Fruit fly (Drosophila melanogaster) whole organism, embryonic: ENCODE measurements around the gene CG15418.

Experiments
- Adf1 ChIP-seq: fragments of 200-800 bp; sonication (Bioruptor generic); IDR thresholded peaks from 2 replicates; pipeline ENCODE4 v1.3.6; 2022; ENCODE audit warnings: missing biosample characterization, missing genetic modification characterization
- Asciz ChIP-seq: fragments of 200-800 bp; sonication (Bioruptor generic); optimal IDR thresholded peaks from 2 replicates; lab custom pipeline; 2017; ENCODE audit warnings: missing biosample characterization, mild to moderate bottlenecking, missing genetic modification characterization, missing genetic modification reagents
- Bgb ChIP-seq: fragments of 200-800 bp; sonication (Bioruptor generic); IDR thresholded peaks from 2 replicates; pipeline ENCODE4 v1.3.6; 2022; ENCODE audit warnings: missing biosample characterization, missing genetic modification characterization; ENCODE audit not compliant: partially characterized antibody
- Blimp-1 ChIP-seq: fragments of 200-800 bp; sonication (Bioruptor generic); optimal IDR thresholded peaks from 3 replicates; lab custom pipeline; 2018; ENCODE audit warnings: missing biosample characterization, missing genetic modification characterization, mild to moderate bottlenecking, moderate library complexity, missing genetic modification reagents
- CG11085 ChIP-seq: fragments of 200-800 bp; sonication (Bioruptor generic); IDR thresholded peaks from 2 replicates; pipeline ENCODE4 v1.3.6; 2022; ENCODE audit warnings: missing biosample characterization, missing genetic modification characterization
- CG11723 ChIP-seq: fragments of 200-800 bp; sonication (Bioruptor generic); optimal IDR thresholded peaks from 2 replicates; lab custom pipeline; 2017; ENCODE audit warnings: missing biosample characterization, mild to moderate bottlenecking, missing genetic modification characterization
- CG12391 ChIP-seq: fragments of 200-800 bp; sonication (Bioruptor generic); optimal IDR thresholded peaks from 3 replicates; lab custom pipeline; 2018; ENCODE audit warnings: missing biosample characterization, mild to moderate bottlenecking, missing genetic modification characterization, moderate library complexity
- CG1603 ChIP-seq: fragments of 200-800 bp; sonication (Bioruptor generic); optimal IDR thresholded peaks from 2 replicates; lab custom pipeline; 2019; ENCODE audit warnings: missing biosample characterization, mild to moderate bottlenecking, missing genetic modification characterization, moderate library complexity
- CG17385 ChIP-seq: fragments of 200-800 bp; sonication (Bioruptor generic); optimal IDR thresholded peaks from 3 replicates; lab custom pipeline; 2018; ENCODE audit warnings: missing biosample characterization, mild to moderate bottlenecking, missing genetic modification characterization
- CG2678 ChIP-seq: fragments of 200-800 bp; sonication (Bioruptor generic); optimal IDR thresholded peaks from 3 replicates; lab custom pipeline; 2019; ENCODE audit warnings: missing biosample characterization, mild to moderate bottlenecking, missing genetic modification characterization, moderate library complexity
- CG32767 ChIP-seq: fragments of 200-800 bp; sonication (Bioruptor generic); IDR thresholded peaks from 2 replicates; pipeline ENCODE4 v1.3.6; 2022; ENCODE audit warnings: missing biosample characterization, missing genetic modification characterization
- CG33557 ChIP-seq: fragments of 200-800 bp; sonication (Bioruptor generic); optimal IDR thresholded peaks from 2 replicates; lab custom pipeline; 2019; ENCODE audit warnings: missing biosample characterization, mild to moderate bottlenecking, missing genetic modification characterization, moderate library complexity
- CG3407 ChIP-seq: fragments of 200-800 bp; sonication (Bioruptor generic); optimal IDR thresholded peaks from 2 replicates; lab custom pipeline; 2018; ENCODE audit warnings: missing biosample characterization, mild to moderate bottlenecking, missing genetic modification characterization
- CG4707 ChIP-seq: fragments of 200-800 bp; sonication (Bioruptor generic); optimal IDR thresholded peaks from 2 replicates; lab custom pipeline; 2018; ENCODE audit warnings: missing biosample characterization, mild to moderate bottlenecking, missing genetic modification characterization, moderate library complexity
- CG5953 ChIP-seq: fragments of 200-800 bp; sonication (Bioruptor generic); IDR thresholded peaks from 2 replicates; pipeline ENCODE4 v1.3.6; 2022; ENCODE audit warnings: missing biosample characterization, missing genetic modification characterization
- CG6254 ChIP-seq: fragments of 200-800 bp; sonication (Bioruptor generic); optimal IDR thresholded peaks from 3 replicates; lab custom pipeline; 2017; ENCODE audit warnings: mild to moderate bottlenecking, missing biosample characterization, missing genetic modification reagents, missing genetic modification characterization
- CG6689 ChIP-seq: fragments of 200-800 bp; sonication (Bioruptor generic); IDR thresholded peaks from 2 replicates; pipeline ENCODE4 v1.3.6; 2022; ENCODE audit warnings: missing biosample characterization, missing genetic modification characterization
- CG7357 ChIP-seq: fragments of 200-800 bp; sonication (Bioruptor generic); IDR thresholded peaks from 3 replicates; pipeline ENCODE4 v1.3.6; 2022; ENCODE audit warnings: missing biosample characterization, missing genetic modification characterization
- CG7987 ChIP-seq: fragments of 200-800 bp; sonication (Bioruptor generic); optimal IDR thresholded peaks from 2 replicates; lab custom pipeline; 2018; ENCODE audit warnings: missing biosample characterization, mild to moderate bottlenecking, missing genetic modification characterization, moderate library complexity
- CG8924 ChIP-seq: fragments of 200-800 bp; optimal IDR thresholded peaks from 3 replicates; lab custom pipeline; 2019; ENCODE audit warnings: missing biosample characterization, mild to moderate bottlenecking, missing genetic modification characterization, moderate library complexity
- CG9727 ChIP-seq: fragments of 200-800 bp; sonication (Bioruptor generic); optimal IDR thresholded peaks from 3 replicates; lab custom pipeline; 2017; ENCODE audit warnings: missing biosample characterization, mild to moderate bottlenecking, missing genetic modification characterization
- D ChIP-seq, 2 experiments: fragments of 200-800 bp in 1 of 2; fragments of >200 bp in 1 of 2; sonication (Bioruptor generic) in 1 of 2; optimal IDR thresholded peaks; 2 replicates in 1 of 2; 3 replicates in 1 of 2; lab custom pipeline; 2017; ENCODE audit warnings: mild to moderate bottlenecking in 1 of 2, missing biosample characterization in 1 of 2, missing genetic modification characterization in 1 of 2, missing genetic modification reagents in 1 of 2
- Drgx ChIP-seq: fragments of 200-800 bp; sonication (Bioruptor generic); IDR thresholded peaks from 2 replicates; pipeline ENCODE4 v1.3.6; 2022; ENCODE audit warnings: missing biosample characterization, missing genetic modification characterization
- E2f2 ChIP-seq: fragments of 200-800 bp; sonication (Bioruptor generic); IDR thresholded peaks from 2 replicates; pipeline ENCODE4 v1.3.6; 2022; ENCODE audit warnings: missing biosample characterization, missing genetic modification characterization
- Hr78 ChIP-seq, 2 experiments: fragments of 200-800 bp in 1 of 2; fragments of >200 bp in 1 of 2; sonication (Bioruptor generic) in 1 of 2; optimal IDR thresholded peaks; 2 replicates each; lab custom pipeline; 2017 to 2019; ENCODE audit warnings: missing biosample characterization in 2 of 2, missing genetic modification characterization in 2 of 2, mild to moderate bottlenecking in 1 of 2, moderate library complexity in 1 of 2
- Hsf ChIP-seq: fragments of 200-800 bp; sonication (Bioruptor generic); optimal IDR thresholded peaks from 3 replicates; lab custom pipeline; 2016; ENCODE audit warnings: missing biosample characterization, missing genetic modification characterization
- NC2α ChIP-seq: fragments of 200-800 bp; sonication (Bioruptor generic); optimal IDR thresholded peaks from 2 replicates; lab custom pipeline; 2016; ENCODE audit warnings: missing biosample characterization, missing genetic modification characterization
- NC2β ChIP-seq: fragments of 200-800 bp; sonication (Bioruptor generic); optimal IDR thresholded peaks from 2 replicates; lab custom pipeline; 2016; ENCODE audit warnings: missing biosample characterization, missing genetic modification characterization
- PHDP ChIP-seq: fragments of 200-800 bp; sonication (Bioruptor generic); optimal IDR thresholded peaks from 3 replicates; lab custom pipeline; 2018; ENCODE audit warnings: missing biosample characterization, mild to moderate bottlenecking, missing genetic modification characterization, moderate library complexity
- Ptx1 ChIP-seq: fragments of 200-800 bp; sonication (Bioruptor generic); IDR thresholded peaks from 2 replicates; pipeline ENCODE4 v1.3.6; 2022; ENCODE audit warnings: missing biosample characterization, missing genetic modification characterization
- Sox102F ChIP-seq: fragments of 200-800 bp; sonication (Bioruptor generic); optimal IDR thresholded peaks from 2 replicates; lab custom pipeline; 2018; ENCODE audit warnings: missing biosample characterization, mild to moderate bottlenecking, missing genetic modification characterization, moderate library complexity
- ash1 ChIP-seq: fragments of 200-800 bp; sonication (Bioruptor generic); optimal IDR thresholded peaks from 2 replicates; lab custom pipeline; 2018; ENCODE audit warnings: missing biosample characterization, mild to moderate bottlenecking, missing genetic modification characterization
- cg ChIP-seq: fragments of 200-800 bp; sonication (Bioruptor generic); optimal IDR thresholded peaks from 3 replicates; lab custom pipeline; 2019; ENCODE audit warnings: missing biosample characterization, mild to moderate bottlenecking, missing genetic modification characterization, moderate library complexity
- dmrt11E ChIP-seq: fragments of 200-800 bp; sonication (Bioruptor generic); optimal IDR thresholded peaks from 3 replicates; lab custom pipeline; 2018; ENCODE audit warnings: missing biosample characterization, mild to moderate bottlenecking, missing genetic modification characterization, moderate library complexity
- dmrt99B ChIP-seq: fragments of 200-800 bp; sonication (Bioruptor generic); optimal IDR thresholded peaks from 2 replicates; lab custom pipeline; 2018; ENCODE audit warnings: missing biosample characterization, mild to moderate bottlenecking, missing genetic modification characterization, moderate library complexity
- dpn ChIP-seq, 2 experiments: fragments of 200-800 bp; sonication (Bioruptor generic); optimal IDR thresholded peaks; 3 replicates each; lab custom pipeline; 2016; ENCODE audit warnings: missing biosample characterization in 2 of 2, missing genetic modification characterization in 2 of 2
- dysf ChIP-seq: fragments of 200-800 bp; sonication (Bioruptor generic); IDR thresholded peaks from 3 replicates; pipeline ENCODE4 v1.3.6; 2022; ENCODE audit warnings: missing biosample characterization, missing genetic modification characterization
- jumu ChIP-seq: fragments of 200-800 bp; sonication (Bioruptor generic); optimal IDR thresholded peaks from 3 replicates; lab custom pipeline; 2016; ENCODE audit warnings: missing biosample characterization, missing genetic modification characterization
- org-1 ChIP-seq: fragments of 200-800 bp; sonication (Bioruptor generic); optimal IDR thresholded peaks from 2 replicates; lab custom pipeline; 2017; ENCODE audit warnings: missing biosample characterization, missing genetic modification characterization
- pan ChIP-seq, 4 experiments: fragments of >200 bp in 3 of 4; fragments of 200-800 bp in 1 of 4; sonication (Bioruptor generic) in 1 of 4; optimal IDR thresholded peaks in 3 of 4; IDR thresholded peaks in 1 of 4; 2 replicates each; pipeline versions ENCODE4 v1.3.6 to Lab custom; 2017 to 2022; ENCODE audit warnings: missing biosample characterization in 2 of 4, missing genetic modification characterization in 2 of 4, mixed read lengths in 1 of 4
- pros ChIP-seq: fragments of 200-800 bp; sonication (Bioruptor generic); optimal IDR thresholded peaks from 3 replicates; lab custom pipeline; 2019; ENCODE audit warnings: missing biosample characterization, mild to moderate bottlenecking, missing genetic modification characterization, moderate library complexity
- sc ChIP-seq, 3 experiments: fragments of >200 bp in 2 of 3; fragments of 200-800 bp in 1 of 3; sonication (Bioruptor generic) in 1 of 3; optimal IDR thresholded peaks; 2 replicates in 2 of 3; 3 replicates in 1 of 3; lab custom pipeline; 2017; ENCODE audit warnings: mild to moderate bottlenecking in 1 of 3, missing biosample characterization in 1 of 3, missing genetic modification characterization in 1 of 3, missing genetic modification reagents in 1 of 3
- seq ChIP-seq: fragments of 200-800 bp; sonication (Bioruptor generic); IDR thresholded peaks from 2 replicates; pipeline ENCODE4 v1.3.6; 2022; ENCODE audit warnings: missing biosample characterization, missing genetic modification characterization
- tx ChIP-seq: fragments of 200-800 bp; sonication (Bioruptor generic); optimal IDR thresholded peaks from 2 replicates; lab custom pipeline; 2016; ENCODE audit warnings: missing biosample characterization, missing genetic modification characterization
- vvl ChIP-seq: fragments of 200-800 bp; sonication (Bioruptor generic); IDR thresholded peaks from 2 replicates; pipeline ENCODE4 v1.3.6; 2022; ENCODE audit warnings: missing biosample characterization, missing genetic modification characterization
- wek ChIP-seq: fragments of 200-800 bp; sonication (Bioruptor generic); optimal IDR thresholded peaks from 3 replicates; lab custom pipeline; 2018; ENCODE audit warnings: missing biosample characterization, mild to moderate bottlenecking, missing genetic modification characterization, moderate library complexity
- z ChIP-seq: fragments of 200-800 bp; sonication (Bioruptor generic); IDR thresholded peaks from 3 replicates; pipeline ENCODE4 v1.3.6; 2022; ENCODE audit warnings: missing biosample characterization, missing genetic modification characterization

The CG15418 gene

DNA sequence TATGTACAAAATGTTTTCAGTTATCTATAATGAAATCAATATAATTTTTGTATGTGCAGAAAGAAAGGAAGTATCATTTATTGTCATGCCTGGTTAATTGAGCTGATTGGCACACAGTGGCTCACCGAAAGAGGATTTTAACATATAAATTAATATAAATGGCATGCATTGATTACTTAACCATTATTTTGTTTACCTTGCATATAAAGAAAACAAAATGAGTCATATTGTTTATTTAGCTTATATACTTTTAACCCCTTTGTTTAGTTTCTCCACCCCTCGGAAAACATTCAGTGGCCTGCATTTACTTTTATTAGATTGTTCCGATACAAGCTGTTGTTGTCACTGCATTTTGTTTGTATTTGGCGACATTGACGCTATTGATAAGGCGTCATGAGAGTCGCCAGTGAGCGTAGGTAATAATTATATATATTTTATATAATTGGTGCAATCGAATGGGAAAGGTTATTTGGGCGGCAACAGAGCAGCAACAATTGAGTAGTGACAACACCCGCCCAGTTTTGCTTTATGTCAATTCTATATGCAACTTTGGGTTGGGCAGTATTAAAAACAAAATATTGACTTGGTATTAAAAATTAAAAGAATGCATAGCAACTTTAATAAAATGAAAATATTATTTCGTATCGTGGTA lies 26.1 kb upstream of the CG15418 start:
- TF ChIP-seq pros (no peak), CG2678 (tag; lab: Kevin White, UChicago) (peak; percentile 29), dysf (no peak), Drgx (GFP tag; lab: Robert Waterston, UW) (peak; percentile 70), pan (optimal IDR thresholded peaks at IDR 0.05; lab: Kevin White, UChicago) (no peak), pan (GFP tag; optimal IDR thresholded peaks at IDR 0.05 in 1 of 2, IDR thresholded peaks at IDR 0.05 in 1 of 2) (peak in 1 of 2 experiments; percentile 55), vvl (GFP tag; lab: Robert Waterston, UW) (peak; percentile 28; the same call in 1 of the 2 replicates), CG7357 (GFP tag; lab: Robert Waterston, UW) (no peak), org-1 (peak; percentile 16), CG3407 (peak; percentile 56), dmrt11E (tag; lab: Kevin White, UChicago) (peak; percentile 1), sc (optimal IDR thresholded peaks at IDR 0.05; lab: Kevin White, UChicago) (no peak), sc (GFP tag; optimal IDR thresholded peaks at IDR 0.05; lab: Kevin White, UChicago) (peak; percentile 33), D (optimal IDR thresholded peaks at IDR 0.05; lab: Kevin White, UChicago) (no peak), D (GFP tag; optimal IDR thresholded peaks at IDR 0.05; lab: Kevin White, UChicago) (peak; percentile 19), CG8924 (tag; lab: Kevin White, UChicago) (peak; percentile 28), wek (GFP tag; lab: Kevin White, UChicago) (peak; percentile 29), NC2β (no peak), CG33557 (GFP tag; lab: Kevin White, UChicago) (peak; percentile 33), CG11085 (GFP tag; lab: Robert Waterston, UW) (no peak), dpn (GFP tag; optimal IDR thresholded peaks at IDR 0.05; lab: Kevin White, UChicago) (no peak), Adf1 (GFP tag; lab: Robert Waterston, UW) (no peak), Sox102F (peak; percentile 14), CG9727 (peak; percentile 10), Asciz (GFP tag; lab: Kevin White, UChicago) (peak; percentile 54), z (no peak), Ptx1 (GFP tag; lab: Robert Waterston, UW) (0 out of 2 replicates have a peak, but pooled peaks have one; percentile 30), CG5953 (no peak), CG4707 (GFP tag; lab: Kevin White, UChicago) (peak; percentile 26), NC2α (no peak), seq (no peak), Bgb (GFP tag; lab: Robert Waterston, UW) (no peak), E2f2 (GFP tag; lab: Robert Waterston, UW) (peak; percentile 15; the same call in 1 of the 2 replicates), CG7987 (GFP tag; lab: Kevin White, UChicago) (peak; percentile 7), Hr78 (GFP tag; optimal IDR thresholded peaks at IDR 0.05; lab: Kevin White, UChicago) (peak in 1 of 2 experiments; percentile 47), CG17385 (GFP tag; lab: Kevin White, UChicago) (peak; percentile 13), dmrt99B (peak; percentile 36), PHDP (tag; lab: Kevin White, UChicago) (peak; percentile 31), tx (GFP tag; lab: Kevin White, UChicago) (no peak), Blimp-1 (GFP tag; lab: Kevin White, UChicago) (peak; percentile 3), CG12391 (peak; percentile 20), CG32767 (GFP tag; lab: Robert Waterston, UW) (0 out of 2 replicates have a peak, but pooled peaks have one; percentile 34), CG11723 (GFP tag; lab: Kevin White, UChicago) (peak; percentile 9), CG6254 (GFP tag; lab: Kevin White, UChicago) (no peak), cg (no peak), Hsf (GFP tag; lab: Kevin White, UChicago) (no peak), CG6689 (GFP tag; lab: Robert Waterston, UW) (no peak), CG1603 (peak; percentile 40), ash1 (GFP tag; lab: Kevin White, UChicago) (no peak), jumu (no peak)
